Fruit fly (Drosophila melanogaster): ENCODE measurements around the gene Dyrk2.

Gene Dyrk2

DNA sequence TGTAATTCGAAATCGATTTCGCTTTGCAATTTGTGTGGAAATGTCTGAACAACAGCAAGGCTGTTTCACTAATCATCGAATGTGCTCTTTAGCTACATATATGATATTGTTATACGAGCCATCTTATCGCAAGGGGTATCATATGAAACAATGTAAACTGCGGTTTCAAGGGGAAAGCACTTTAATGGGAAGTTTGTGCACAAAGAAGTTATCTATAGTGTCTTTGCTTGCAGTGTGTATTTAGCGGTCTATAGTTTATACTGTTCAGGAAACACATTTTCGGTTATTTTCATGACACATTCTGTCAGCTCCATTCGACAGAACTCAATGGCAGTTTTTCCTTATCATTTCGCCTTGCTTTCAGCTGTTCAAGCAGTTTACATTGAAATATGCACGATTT is 12.7 kb downstream of the Dyrk2 start:
- TF ChIP-seq Rel (GFP tag; optimal IDR thresholded peaks at IDR 0.05) (no peak), Rel (tag; optimal IDR thresholded peaks at IDR 0.05) (peak; percentile 6), jim (GFP tag; optimal IDR thresholded peaks at IDR 0.05) (no peak)

DNA sequence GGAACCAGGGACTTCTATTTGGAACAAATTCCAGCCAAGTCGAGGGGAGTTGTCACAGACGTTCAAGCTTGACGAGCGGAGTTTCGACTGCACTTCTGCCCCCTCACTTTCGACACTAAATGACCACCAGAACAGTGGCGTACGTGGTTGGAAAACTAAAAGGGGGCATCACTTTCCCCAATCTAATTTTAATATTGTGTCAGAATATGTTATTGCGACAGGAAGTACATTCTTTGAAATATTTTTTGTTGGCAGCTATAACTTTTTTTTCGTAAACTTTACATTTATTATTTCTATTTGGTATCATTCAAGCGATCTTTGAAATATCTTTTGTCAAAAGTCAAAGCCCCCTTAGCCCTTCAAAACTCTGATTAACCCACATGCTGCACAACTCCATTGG is 21.2 kb downstream of the Dyrk2 start:
- TF ChIP-seq brk (GFP tag; optimal IDR thresholded peaks at IDR 0.05) (no peak), ey (GFP tag; optimal IDR thresholded peaks at IDR 0.05) (peak; percentile 5), tai (GFP tag; optimal IDR thresholded peaks at IDR 0.05) (peak; percentile 5)

DNA sequence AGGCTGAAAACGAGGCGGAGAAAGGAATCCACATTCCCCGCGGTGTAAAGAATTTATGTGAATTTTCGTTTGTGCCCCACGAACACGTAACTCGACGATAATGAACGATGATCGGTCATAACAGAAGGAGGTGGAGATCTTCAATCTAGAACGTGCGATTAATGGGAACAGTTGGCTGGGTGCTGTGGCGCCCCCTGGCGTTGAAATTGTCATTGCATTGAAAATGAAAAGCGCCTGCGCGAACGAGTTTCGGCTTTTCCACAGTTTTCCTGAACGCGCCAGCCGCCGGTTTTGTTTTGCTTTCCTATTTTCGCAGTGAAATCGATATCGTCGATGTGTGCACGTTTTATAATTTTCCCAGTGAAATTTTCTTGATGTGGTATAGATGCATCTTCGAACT is 22.6 kb downstream of the Dyrk2 start:
- TF ChIP-seq sage (GFP tag; optimal IDR thresholded peaks at IDR 0.05) (no peak), tai (GFP tag; optimal IDR thresholded peaks at IDR 0.05) (no peak), psq (GFP tag; optimal IDR thresholded peaks at IDR 0.05) (no peak), Hr78 (GFP tag; optimal IDR thresholded peaks at IDR 0.05) (no peak), CG32264 (GFP tag; optimal IDR thresholded peaks at IDR 0.05) (no peak), fru (GFP tag; optimal IDR thresholded peaks at IDR 0.05) (no peak), Rel (GFP tag; optimal IDR thresholded peaks at IDR 0.05) (no peak), Rel (tag; optimal IDR thresholded peaks at IDR 0.05) (no peak), Hr83 (GFP tag; optimal IDR thresholded peaks at IDR 0.05; ENCODE audit: poor library complexity, severe bottlenecking) (no peak), CG9705 (GFP tag; optimal IDR thresholded peaks at IDR 0.05) (no peak), OdsH (GFP tag; optimal IDR thresholded peaks at IDR 0.05) (no peak), jim (GFP tag; optimal IDR thresholded peaks at IDR 0.05) (no peak), dmrt93B (GFP tag; optimal IDR thresholded peaks at IDR 0.05) (no peak), Mio (GFP tag; optimal IDR thresholded peaks at IDR 0.05) (no peak), sv (GFP tag; optimal IDR thresholded peaks at IDR 0.05) (no peak), ey (GFP tag; optimal IDR thresholded peaks at IDR 0.05) (no peak), Myc (optimal IDR thresholded peaks at IDR 0.05) (no peak)

DNA sequence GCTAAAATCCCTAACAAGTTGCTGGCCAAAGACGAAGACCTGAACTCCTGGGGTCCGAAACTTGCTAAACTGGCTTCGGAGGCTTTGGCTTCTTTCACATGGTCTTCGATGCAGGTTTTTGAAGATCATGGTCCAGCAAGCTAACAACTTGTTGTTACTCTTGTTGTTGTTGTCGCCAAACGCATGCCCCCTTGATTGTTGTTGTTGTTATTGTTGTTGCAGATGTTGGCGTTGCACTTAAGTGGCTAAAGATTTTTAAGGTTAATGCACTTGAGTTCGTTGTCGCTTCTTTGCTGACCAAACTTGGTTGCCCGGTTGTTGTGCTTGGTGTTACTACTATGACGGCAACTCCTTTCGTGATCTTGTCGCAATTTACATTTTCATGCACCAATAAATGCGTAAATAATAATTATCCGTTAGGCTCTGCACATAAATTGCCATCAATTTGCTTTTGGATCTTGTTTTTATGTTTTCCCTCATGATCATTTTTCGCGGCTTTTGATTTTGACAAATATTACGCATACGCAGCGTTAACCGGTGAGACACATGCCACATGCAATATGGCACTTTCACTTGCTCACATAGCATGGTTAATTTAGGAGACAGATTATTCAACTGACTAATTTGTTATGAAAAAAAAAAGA is 26.2 kb downstream of the Dyrk2 start:
- TF ChIP-seq lola (GFP tag; optimal IDR thresholded peaks at IDR 0.05) (no peak), Dfd (GFP tag; optimal IDR thresholded peaks at IDR 0.05) (no peak), ey (GFP tag; optimal IDR thresholded peaks at IDR 0.05) (no peak), foxo (GFP tag; optimal IDR thresholded peaks at IDR 0.05) (no peak), Rel (GFP tag; optimal IDR thresholded peaks at IDR 0.05) (no peak), Rel (tag; optimal IDR thresholded peaks at IDR 0.05) (no peak), Dif (GFP tag; optimal IDR thresholded peaks at IDR 0.05; ENCODE audit: partially characterized antibody) (peak; percentile 62), usp (GFP tag; optimal IDR thresholded peaks at IDR 0.05) (no peak), rgr (GFP tag; optimal IDR thresholded peaks at IDR 0.05) (no peak), CrebA (GFP tag; optimal IDR thresholded peaks at IDR 0.05; ENCODE audit: borderline replicate concordance) (peak; percentile 24), N (GFP tag; optimal IDR thresholded peaks at IDR 0.05) (no peak), jim (GFP tag; optimal IDR thresholded peaks at IDR 0.05) (no peak), Sp1 (GFP tag; optimal IDR thresholded peaks at IDR 0.05) (no peak), Vsx2 (GFP tag; optimal IDR thresholded peaks at IDR 0.05; ENCODE audit: partially characterized antibody) (peak; percentile 82), dl (GFP tag; optimal IDR thresholded peaks at IDR 0.05; ENCODE audit: insufficient read depth in 1 of 2, partially characterized antibody in 2 of 2) (peak in 1 of 2 experiments; percentile 13)

DNA sequence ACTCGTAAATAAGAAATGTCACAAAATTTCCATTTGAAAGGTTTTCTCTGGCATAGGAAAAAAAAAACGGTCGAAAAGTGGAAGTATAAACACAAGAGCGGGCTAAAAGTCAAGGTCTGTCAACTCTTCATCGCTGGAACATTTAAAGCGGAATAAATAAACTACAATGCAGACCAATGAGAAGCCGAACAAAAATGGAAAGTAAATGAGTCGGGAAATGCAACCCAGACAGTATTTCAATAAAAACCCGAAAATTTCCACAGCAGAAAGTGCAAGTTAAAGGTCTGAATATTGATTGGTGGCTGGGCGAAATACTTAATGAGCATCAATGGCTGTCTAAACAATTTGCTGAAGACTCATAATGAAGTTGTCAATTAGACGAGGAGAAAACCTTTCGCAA is 26.8 kb downstream of the Dyrk2 start:
- TF ChIP-seq Jra (GFP tag; optimal IDR thresholded peaks at IDR 0.05): no peak
- TF ChIP-seq lola (GFP tag; optimal IDR thresholded peaks at IDR 0.05): no peak
- TF ChIP-seq pan (optimal IDR thresholded peaks at IDR 0.05): no peak
- TF ChIP-seq foxo (GFP tag; optimal IDR thresholded peaks at IDR 0.05): no peak
- TF ChIP-seq CrebA (GFP tag; optimal IDR thresholded peaks at IDR 0.05; ENCODE audit: borderline replicate concordance): no peak
- no peak for TF ChIP-seq GATAd (GFP tag; optimal IDR thresholded peaks at IDR 0.05)
- no peak for TF ChIP-seq Hr78 (GFP tag; optimal IDR thresholded peaks at IDR 0.05)
- TF ChIP-seq jim (GFP tag; optimal IDR thresholded peaks at IDR 0.05): no peak
- no peak for TF ChIP-seq CG32264 (GFP tag; optimal IDR thresholded peaks at IDR 0.05)
- TF ChIP-seq Hr83 (GFP tag; optimal IDR thresholded peaks at IDR 0.05; ENCODE audit: poor library complexity, severe bottlenecking): no peak
- TF ChIP-seq Abd-B (GFP tag; optimal IDR thresholded peaks at IDR 0.05): no peak
- no peak for TF ChIP-seq Dif (GFP tag; optimal IDR thresholded peaks at IDR 0.05; ENCODE audit: partially characterized antibody)
- TF ChIP-seq rgr (GFP tag; optimal IDR thresholded peaks at IDR 0.05): no peak
- no peak for TF ChIP-seq HLH106 (tag; optimal IDR thresholded peaks at IDR 0.05)
- no peak for TF ChIP-seq dsf (GFP tag; optimal IDR thresholded peaks at IDR 0.05; ENCODE audit: borderline replicate concordance)
- TF ChIP-seq dmrt93B (GFP tag; optimal IDR thresholded peaks at IDR 0.05): no peak
- no peak for TF ChIP-seq psq (GFP tag; optimal IDR thresholded peaks at IDR 0.05)
- no peak for TF ChIP-seq tai (GFP tag; optimal IDR thresholded peaks at IDR 0.05)
